Worm (Caenorhabditis elegans) whole organism, L3 larva: ENCODE results near the gene F57G4.1.

ENCODE experiments used
- ZK546.5 ChIP-seq: sonication (generic microtip); optimal IDR thresholded peaks from 2 replicates; lab custom pipeline; 2017; ENCODE audit warnings: missing biosample characterization, missing genetic modification characterization
- daf-12 ChIP-seq: fragments of 150-350 bp; optimal IDR thresholded peaks from 2 replicates; lab custom pipeline; 2014; ENCODE audit warnings: missing biosample characterization, missing genetic modification reagents, missing genetic modification characterization
- elt-1 ChIP-seq: fragments of 150-350 bp; optimal IDR thresholded peaks from 2 replicates; lab custom pipeline; 2014; ENCODE audit warnings: missing biosample characterization, missing genetic modification characterization
- fos-1 ChIP-seq: fragments of 150-350 bp; optimal IDR thresholded peaks from 2 replicates; lab custom pipeline; 2014; ENCODE audit warnings: missing biosample characterization, missing genetic modification characterization
- lin-15B ChIP-seq: fragments of 150-350 bp; optimal IDR thresholded peaks from 2 replicates; lab custom pipeline; 2014; ENCODE audit warnings: missing biosample characterization, missing genetic modification characterization
- pha-4 ChIP-seq: fragments of 150-350 bp; optimal IDR thresholded peaks from 2 replicates; lab custom pipeline; 2014; ENCODE audit warnings: missing biosample characterization, missing genetic modification reagents, missing genetic modification characterization
- snpc-4 ChIP-seq: fragments of 150-350 bp; optimal IDR thresholded peaks from 2 replicates; lab custom pipeline; 2014; ENCODE audit warnings: missing biosample characterization, missing genetic modification characterization
- unc-39 ChIP-seq: sonication (generic microtip); optimal IDR thresholded peaks from 4 replicates; lab custom pipeline; 2017; ENCODE audit warnings: missing biosample characterization, missing genetic modification characterization
- unc-62 ChIP-seq: fragments of 150-350 bp; sonication (generic microtip); optimal IDR thresholded peaks from 4 replicates; lab custom pipeline; 2014; ENCODE audit warnings: missing biosample characterization, missing genetic modification reagents, missing genetic modification characterization

ce11 chrV:17607797-17608196 is 15.5 kb upstream of the F57G4.1 start, which contains the start of gene srz-91:
- no peak for TF ChIP-seq snpc-4
- TF ChIP-seq ZK546.5 (tag; lab: Kevin White, UChicago) = no peak
- TF ChIP-seq unc-39 (tag; lab: Kevin White, UChicago) = no peak
- TF ChIP-seq fos-1 (tag; lab: Kevin White, UChicago) = no peak
- TF ChIP-seq pha-4 (tag; lab: Kevin White, UChicago) = no peak
- TF ChIP-seq elt-1 = no peak
- no peak for TF ChIP-seq lin-15B
- no peak for TF ChIP-seq daf-12 (tag; lab: Kevin White, UChicago)
- no peak for TF ChIP-seq unc-62
